Fruit fly (Drosophila melanogaster) whole organism, embryonic: ENCODE results near the gene mthl2.

Source experiments
- Asciz ChIP-seq: fragments of 200-800 bp; sonication (Bioruptor generic); optimal IDR thresholded peaks from 2 replicates; lab custom pipeline; 2017; ENCODE audit warnings: missing biosample characterization, mild to moderate bottlenecking, missing genetic modification characterization, missing genetic modification reagents
- CG11398 ChIP-seq: fragments of 200-800 bp; sonication (Bioruptor generic); optimal IDR thresholded peaks from 2 replicates; lab custom pipeline; 2016; ENCODE audit warnings: missing biosample characterization, missing genetic modification characterization
- CG11456 ChIP-seq: fragments of 200-800 bp; sonication (Bioruptor generic); IDR thresholded peaks from 3 replicates; pipeline ENCODE4 v1.3.6; 2022; ENCODE audit warnings: missing biosample characterization, missing genetic modification characterization
- CG11560 ChIP-seq: fragments of 200-800 bp; sonication (Bioruptor generic); IDR thresholded peaks from 3 replicates; pipeline ENCODE4 v1.3.6; 2022; ENCODE audit warnings: missing biosample characterization, missing genetic modification characterization
- CG12071 ChIP-seq: fragments of 200-800 bp; sonication (Bioruptor generic); optimal IDR thresholded peaks from 3 replicates; lab custom pipeline; 2018; ENCODE audit warnings: missing biosample characterization, mild to moderate bottlenecking, missing genetic modification characterization
- CG12219 ChIP-seq: fragments of 200-800 bp; sonication (Bioruptor generic); optimal IDR thresholded peaks from 3 replicates; lab custom pipeline; 2018; ENCODE audit warnings: missing biosample characterization, mild to moderate bottlenecking, missing genetic modification characterization
- CG12744 ChIP-seq: fragments of 200-800 bp; sonication (Bioruptor generic); optimal IDR thresholded peaks from 2 replicates; lab custom pipeline; 2016; ENCODE audit warnings: missing biosample characterization, missing genetic modification characterization
- CG17568 ChIP-seq: fragments of 200-800 bp; sonication (Bioruptor generic); optimal IDR thresholded peaks from 2 replicates; lab custom pipeline; 2018; ENCODE audit warnings: missing biosample characterization, mild to moderate bottlenecking, missing genetic modification characterization, moderate library complexity
- CG18262 ChIP-seq: fragments of 200-800 bp; optimal IDR thresholded peaks from 3 replicates; lab custom pipeline; 2019; ENCODE audit warnings: missing biosample characterization, mild to moderate bottlenecking, missing genetic modification characterization, moderate library complexity
- CG18764 ChIP-seq: fragments of 200-800 bp; sonication (Bioruptor generic); optimal IDR thresholded peaks from 3 replicates; lab custom pipeline; 2016; ENCODE audit warnings: missing biosample characterization, missing genetic modification characterization
- CG33557 ChIP-seq: fragments of 200-800 bp; sonication (Bioruptor generic); optimal IDR thresholded peaks from 2 replicates; lab custom pipeline; 2019; ENCODE audit warnings: missing biosample characterization, mild to moderate bottlenecking, missing genetic modification characterization, moderate library complexity
- CG3995 ChIP-seq: fragments of 200-800 bp; sonication (Bioruptor generic); optimal IDR thresholded peaks from 3 replicates; lab custom pipeline; 2016; ENCODE audit warnings: missing biosample characterization, missing genetic modification characterization
- CG43689 ChIP-seq: fragments of 200-800 bp; sonication (Bioruptor generic); IDR thresholded peaks from 2 replicates; pipeline ENCODE4 v1.3.6; 2022; ENCODE audit warnings: missing biosample characterization, missing genetic modification characterization
- CG6654 ChIP-seq: fragments of 200-800 bp; sonication (Bioruptor generic); optimal IDR thresholded peaks from 2 replicates; lab custom pipeline; 2017; ENCODE audit warnings: missing biosample characterization, mild to moderate bottlenecking, missing genetic modification characterization
- CG7987 ChIP-seq: fragments of 200-800 bp; sonication (Bioruptor generic); optimal IDR thresholded peaks from 2 replicates; lab custom pipeline; 2018; ENCODE audit warnings: missing biosample characterization, mild to moderate bottlenecking, missing genetic modification characterization, moderate library complexity
- CTCF ChIP-seq: fragments of 200-800 bp; sonication (Bioruptor generic); optimal IDR thresholded peaks from 2 replicates; lab custom pipeline; 2017; ENCODE audit warnings: missing biosample characterization, mild to moderate bottlenecking, missing genetic modification characterization, moderate library complexity
- D19B ChIP-seq: fragments of 200-800 bp; sonication (Bioruptor generic); optimal IDR thresholded peaks from 2 replicates; lab custom pipeline; 2017; ENCODE audit warnings: missing biosample characterization, mild to moderate bottlenecking, missing genetic modification characterization
- Dp ChIP-seq: fragments of 200-800 bp; sonication (Bioruptor generic); optimal IDR thresholded peaks from 2 replicates; lab custom pipeline; 2018; ENCODE audit warnings: missing biosample characterization, mild to moderate bottlenecking, missing genetic modification characterization, moderate library complexity
- Hand ChIP-seq: fragments of 200-800 bp; sonication (Bioruptor generic); optimal IDR thresholded peaks from 2 replicates; lab custom pipeline; 2017; ENCODE audit warnings: mild to moderate bottlenecking, missing biosample characterization, missing genetic modification reagents, missing genetic modification characterization
- MBD-R2 ChIP-seq: fragments of 200-800 bp; sonication (Bioruptor generic); IDR thresholded peaks from 2 replicates; pipeline ENCODE4 v1.3.6; 2022; ENCODE audit warnings: missing biosample characterization, missing genetic modification characterization
- Med ChIP-seq: fragments of 200-800 bp; sonication (Bioruptor generic); peaks from one replicate; lab custom pipeline; 2016; ENCODE audit warnings: missing biosample characterization, missing genetic modification characterization, mild to moderate bottlenecking, inconsistent platforms, moderate library complexity
- NK7.1 ChIP-seq: fragments of 200-800 bp; sonication (Bioruptor generic); optimal IDR thresholded peaks from 3 replicates; lab custom pipeline; 2016; ENCODE audit warnings: missing biosample characterization, missing genetic modification characterization
- Oaz ChIP-seq: fragments of 200-800 bp; sonication (Bioruptor generic); IDR thresholded peaks from 2 replicates; pipeline ENCODE4 v1.3.6; 2022; ENCODE audit warnings: missing biosample characterization, missing genetic modification characterization
- Scr ChIP-seq: fragments of 200-800 bp; sonication (Bioruptor generic); IDR thresholded peaks from 2 replicates; pipeline ENCODE4 v1.3.6; 2022; ENCODE audit warnings: missing biosample characterization, missing genetic modification characterization; ENCODE audit not compliant: partially characterized antibody
- Six4 ChIP-seq: fragments of 200-800 bp; sonication (Bioruptor generic); optimal IDR thresholded peaks from 2 replicates; lab custom pipeline; 2016; ENCODE audit warnings: missing biosample characterization, missing genetic modification characterization
- Tbp ChIP-seq: fragments of >200 bp; optimal IDR thresholded peaks from 2 replicates; lab custom pipeline; 2018; ENCODE audit warnings: missing biosample characterization, missing genetic modification characterization
- YL-1 ChIP-seq: fragments of 200-800 bp; sonication (Bioruptor generic); optimal IDR thresholded peaks from 3 replicates; lab custom pipeline; 2017; ENCODE audit warnings: missing biosample characterization, mild to moderate bottlenecking, missing genetic modification characterization
- amos ChIP-seq: fragments of 200-800 bp; sonication (Bioruptor generic); IDR thresholded peaks from 2 replicates; pipeline ENCODE4 v1.3.6; 2022; ENCODE audit warnings: missing biosample characterization, missing genetic modification characterization; ENCODE audit not compliant: partially characterized antibody
- az2 ChIP-seq: fragments of 200-800 bp; sonication (Bioruptor generic); optimal IDR thresholded peaks from 3 replicates; lab custom pipeline; 2016; ENCODE audit warnings: missing biosample characterization, missing genetic modification characterization
- bowl ChIP-seq: fragments of 200-800 bp; sonication (Bioruptor generic); IDR thresholded peaks from 2 replicates; pipeline ENCODE4 v1.3.6; 2022; ENCODE audit warnings: missing biosample characterization, missing genetic modification characterization
- cato ChIP-seq: fragments of 200-800 bp; sonication (Bioruptor generic); optimal IDR thresholded peaks from 2 replicates; lab custom pipeline; 2016; ENCODE audit warnings: missing biosample characterization, missing genetic modification characterization, borderline replicate concordance
- cg ChIP-seq: fragments of 200-800 bp; sonication (Bioruptor generic); optimal IDR thresholded peaks from 3 replicates; lab custom pipeline; 2019; ENCODE audit warnings: missing biosample characterization, mild to moderate bottlenecking, missing genetic modification characterization, moderate library complexity
- chm ChIP-seq: fragments of 200-800 bp; sonication (Bioruptor generic); IDR thresholded peaks from 2 replicates; pipeline ENCODE4 v1.3.6; 2022; ENCODE audit warnings: missing biosample characterization, missing genetic modification characterization
- crp ChIP-seq, 2 experiments: fragments of 200-800 bp; sonication (Bioruptor generic); optimal IDR thresholded peaks; 2 replicates in 1 of 2; 3 replicates in 1 of 2; lab custom pipeline; 2017; ENCODE audit warnings: missing biosample characterization in 2 of 2, missing genetic modification characterization in 2 of 2, mild to moderate bottlenecking in 1 of 2, moderate library complexity in 1 of 2
- dmrt11E ChIP-seq: fragments of 200-800 bp; sonication (Bioruptor generic); optimal IDR thresholded peaks from 3 replicates; lab custom pipeline; 2018; ENCODE audit warnings: missing biosample characterization, mild to moderate bottlenecking, missing genetic modification characterization, moderate library complexity
- fd102C ChIP-seq: fragments of 200-800 bp; sonication (Bioruptor generic); optimal IDR thresholded peaks from 2 replicates; lab custom pipeline; 2018; ENCODE audit warnings: missing biosample characterization, mild to moderate bottlenecking, missing genetic modification characterization, moderate library complexity
- fd3F ChIP-seq: fragments of 200-800 bp; sonication (Bioruptor generic); optimal IDR thresholded peaks from 2 replicates; lab custom pipeline; 2018; ENCODE audit warnings: missing biosample characterization, mild to moderate bottlenecking, missing genetic modification characterization, moderate library complexity
- fru ChIP-seq: fragments of >200 bp; optimal IDR thresholded peaks from 2 replicates; lab custom pipeline; 2017
- ftz-f1 ChIP-seq: fragments of 200-800 bp; sonication (Bioruptor generic); optimal IDR thresholded peaks from 2 replicates; lab custom pipeline; 2016; ENCODE audit warnings: missing biosample characterization, missing genetic modification characterization
- jumu ChIP-seq: fragments of 200-800 bp; sonication (Bioruptor generic); optimal IDR thresholded peaks from 3 replicates; lab custom pipeline; 2016; ENCODE audit warnings: missing biosample characterization, missing genetic modification characterization
- kah ChIP-seq: fragments of 200-800 bp; sonication (Bioruptor generic); optimal IDR thresholded peaks from 2 replicates; lab custom pipeline; 2018; ENCODE audit warnings: missing biosample characterization, mild to moderate bottlenecking, missing genetic modification characterization
- lbe ChIP-seq: fragments of 200-800 bp; sonication (Bioruptor generic); optimal IDR thresholded peaks from 2 replicates; lab custom pipeline; 2016; ENCODE audit warnings: missing biosample characterization, mild to moderate bottlenecking, missing genetic modification characterization
- lov ChIP-seq, 2 experiments: fragments of 200-800 bp in 1 of 2; fragments of >200 bp in 1 of 2; sonication (Bioruptor generic) in 1 of 2; IDR thresholded peaks in 1 of 2; optimal IDR thresholded peaks in 1 of 2; 2 replicates in 1 of 2; 3 replicates in 1 of 2; pipeline versions ENCODE4 v1.3.6 to Lab custom; 2017 to 2022; ENCODE audit warnings: missing biosample characterization in 1 of 2, missing genetic modification characterization in 1 of 2
- pfk ChIP-seq: fragments of 200-800 bp; sonication (Bioruptor generic); optimal IDR thresholded peaks from 2 replicates; lab custom pipeline; 2018; ENCODE audit warnings: missing biosample characterization, mild to moderate bottlenecking, missing genetic modification characterization, moderate library complexity
- pum ChIP-seq: fragments of 200-800 bp; sonication (Bioruptor generic); optimal IDR thresholded peaks from 2 replicates; lab custom pipeline; 2016; ENCODE audit warnings: missing biosample characterization, missing genetic modification characterization
- sima ChIP-seq: fragments of 200-800 bp; sonication (Bioruptor generic); optimal IDR thresholded peaks from 2 replicates; lab custom pipeline; 2016; ENCODE audit warnings: missing biosample characterization, missing genetic modification characterization
- trem ChIP-seq: fragments of 200-800 bp; optimal IDR thresholded peaks from 3 replicates; lab custom pipeline; 2019; ENCODE audit warnings: missing biosample characterization, mild to moderate bottlenecking, missing genetic modification characterization, moderate library complexity
- z ChIP-seq: fragments of 200-800 bp; sonication (Bioruptor generic); IDR thresholded peaks from 3 replicates; pipeline ENCODE4 v1.3.6; 2022; ENCODE audit warnings: missing biosample characterization, missing genetic modification characterization
- zen2 ChIP-seq: fragments of 200-800 bp; sonication (Bioruptor generic); IDR thresholded peaks from 3 replicates; pipeline ENCODE4 v1.3.6; 2022; ENCODE audit warnings: missing biosample characterization, missing genetic modification characterization; ENCODE audit not compliant: partially characterized antibody

mthl2 gene

DNA sequence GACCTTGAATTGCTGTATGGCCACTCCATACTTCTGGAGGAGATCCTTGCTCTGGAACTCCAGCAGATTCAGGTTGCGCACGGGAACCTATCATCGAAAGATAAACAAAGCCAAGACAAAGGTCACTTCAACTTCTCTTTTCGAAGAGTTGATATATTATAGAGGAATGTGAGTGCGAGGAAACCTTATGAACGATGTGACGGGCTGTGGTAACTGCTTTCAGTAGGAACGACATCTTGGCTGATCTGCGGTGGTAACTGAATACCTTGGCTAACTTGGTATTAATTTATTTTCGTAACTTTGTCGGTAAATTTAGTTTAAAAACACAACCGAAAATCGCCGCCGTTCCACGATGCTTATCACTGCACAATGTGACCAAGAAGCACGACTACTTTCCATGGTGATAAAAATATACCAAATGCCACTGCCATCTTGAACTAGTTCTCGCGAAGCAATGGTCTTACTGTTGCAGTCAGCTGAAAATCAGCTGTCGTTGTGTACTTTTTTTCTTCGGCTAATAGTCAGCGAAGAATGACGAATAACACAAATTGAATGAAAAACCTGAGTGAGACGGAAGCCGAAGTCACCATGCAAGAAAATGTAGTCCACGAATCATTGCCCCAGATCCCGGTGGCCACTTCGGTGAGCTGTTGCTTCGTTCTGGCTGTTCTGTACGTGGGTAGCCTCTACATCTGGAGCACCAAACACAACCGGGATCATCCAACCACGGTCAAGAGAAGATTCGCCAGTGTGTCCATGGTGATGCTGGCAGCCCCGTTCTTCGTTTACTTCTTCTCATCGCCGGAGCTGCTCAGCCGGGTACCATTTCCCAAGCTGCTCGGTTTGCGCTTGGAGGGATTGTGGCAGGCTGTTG, 41.0 kb upstream of the mthl2 start, which contains the start of the genes ScsbetaG and Sras (continued):
- TF ChIP-seq z (GFP tag; lab: Robert Waterston, UW), result no peak
- no peak for TF ChIP-seq CG18262 (tag; lab: Kevin White, UChicago)
- TF ChIP-seq Dp (GFP tag; lab: Kevin White, UChicago), result peak; percentile 67
- no peak for TF ChIP-seq CG12219 (GFP tag; lab: Kevin White, UChicago)
- TF ChIP-seq Hand (GFP tag; lab: Kevin White, UChicago), result no peak
- peak; percentile 95 to 100 for TF ChIP-seq crp (GFP tag; optimal IDR thresholded peaks at IDR 0.05; lab: Kevin White, UChicago)
- no peak for TF ChIP-seq pfk
- no peak for TF ChIP-seq NK7.1 (GFP tag; lab: Kevin White, UChicago)
- TF ChIP-seq chm (GFP tag; lab: Robert Waterston, UW), result no peak
- TF ChIP-seq pum (GFP tag; lab: Kevin White, UChicago), result no peak
- no peak for TF ChIP-seq lbe
- no peak for TF ChIP-seq az2
- no peak for TF ChIP-seq cg (GFP tag; lab: Kevin White, UChicago)
- TF ChIP-seq ftz-f1 (GFP tag; lab: Kevin White, UChicago), result peak; percentile 48
- TF ChIP-seq CG3995, result peak; percentile 49
- TF ChIP-seq Med (GFP tag; lab: Kevin White, UChicago), result peak; percentile 62
- peak; percentile 96 for TF ChIP-seq MBD-R2 (GFP tag; lab: Robert Waterston, UW)
- TF ChIP-seq zen2, result peak; percentile 22; the same call in 1 of the 3 replicates
- no peak for TF ChIP-seq D19B
- TF ChIP-seq amos (GFP tag; lab: Robert Waterston, UW), result peak; percentile 52; the same call in 1 of the 2 replicates
- TF ChIP-seq YL-1 (GFP tag; lab: Kevin White, UChicago), result peak; percentile 36
- no peak for TF ChIP-seq sima (GFP tag; lab: Kevin White, UChicago)
- no peak for TF ChIP-seq CTCF (GFP tag; lab: Kevin White, UChicago)
- no peak for TF ChIP-seq CG18764 (GFP tag; lab: Kevin White, UChicago)
- peak; percentile 32; the same call in 1 of the 2 replicates for TF ChIP-seq Scr (GFP tag; lab: Robert Waterston, UW)
- no peak for TF ChIP-seq fd102C (GFP tag; lab: Kevin White, UChicago)
- no peak for TF ChIP-seq cato (GFP tag; lab: Kevin White, UChicago)
- no peak for TF ChIP-seq CG11456 (GFP tag; lab: Robert Waterston, UW)
- no peak for TF ChIP-seq jumu (GFP tag; lab: Kevin White, UChicago)
- TF ChIP-seq CG33557 (GFP tag; lab: Kevin White, UChicago), result no peak
- no peak for TF ChIP-seq bowl (GFP tag; lab: Robert Waterston, UW)
- TF ChIP-seq dmrt11E (tag; lab: Kevin White, UChicago), result no peak
- TF ChIP-seq fru (lab: Kevin White, UChicago), result no peak
- TF ChIP-seq Six4 (GFP tag; lab: Kevin White, UChicago), result no peak
- no peak for TF ChIP-seq CG7987
- no peak for TF ChIP-seq kah (GFP tag; lab: Kevin White, UChicago)
- no peak for TF ChIP-seq CG12744 (GFP tag; lab: Kevin White, UChicago)
- TF ChIP-seq Oaz (GFP tag; lab: Robert Waterston, UW), result no peak
- no peak for TF ChIP-seq CG43689
- TF ChIP-seq CG12071 (GFP tag; lab: Kevin White, UChicago), result no peak
- no peak for TF ChIP-seq lov (optimal IDR thresholded peaks at IDR 0.05; lab: Kevin White, UChicago)
- no peak for TF ChIP-seq lov (GFP tag; IDR thresholded peaks at IDR 0.05; lab: Robert Waterston, UW)
- no peak for TF ChIP-seq Tbp
- TF ChIP-seq CG6654 (GFP tag; lab: Kevin White, UChicago), result no peak
- peak; percentile 44 for TF ChIP-seq trem (tag; lab: Kevin White, UChicago)
- no peak for TF ChIP-seq fd3F (GFP tag; lab: Kevin White, UChicago)
- TF ChIP-seq CG17568 (GFP tag; lab: Kevin White, UChicago), result no peak
- no peak for TF ChIP-seq Asciz (GFP tag; lab: Kevin White, UChicago)
- no peak for TF ChIP-seq CG11560 (tag; lab: Robert Waterston, UW)
- TF ChIP-seq CG11398 (GFP tag; lab: Kevin White, UChicago), result no peak
